Fruit fly (Drosophila melanogaster) whole organism, pupa: ENCODE data around the gene CG43120.

ENCODE experiments used
- CG32121 ChIP-seq: fragments of 200-800 bp; sonication (Bioruptor generic); IDR thresholded peaks from 2 replicates; pipeline ENCODE4 v1.3.6; 2022; ENCODE audit warnings: missing biosample characterization, missing genetic modification characterization
- CG9948 ChIP-seq: fragments of 200-800 bp; sonication (Bioruptor generic); optimal IDR thresholded peaks from 2 replicates; lab custom pipeline; 2018; ENCODE audit warnings: missing biosample characterization, mild to moderate bottlenecking, missing genetic modification characterization, moderate library complexity
- fd96Ca ChIP-seq: fragments of 200-800 bp; sonication (Bioruptor generic); IDR thresholded peaks from 3 replicates; pipeline ENCODE4 v1.3.6; 2022; ENCODE audit warnings: missing biosample characterization, missing genetic modification characterization
- rn ChIP-seq: fragments of 200-800 bp; sonication (Bioruptor generic); IDR thresholded peaks from 2 replicates; pipeline ENCODE4 v1.3.6; 2022; ENCODE audit warnings: missing biosample characterization, missing genetic modification characterization

DNA sequence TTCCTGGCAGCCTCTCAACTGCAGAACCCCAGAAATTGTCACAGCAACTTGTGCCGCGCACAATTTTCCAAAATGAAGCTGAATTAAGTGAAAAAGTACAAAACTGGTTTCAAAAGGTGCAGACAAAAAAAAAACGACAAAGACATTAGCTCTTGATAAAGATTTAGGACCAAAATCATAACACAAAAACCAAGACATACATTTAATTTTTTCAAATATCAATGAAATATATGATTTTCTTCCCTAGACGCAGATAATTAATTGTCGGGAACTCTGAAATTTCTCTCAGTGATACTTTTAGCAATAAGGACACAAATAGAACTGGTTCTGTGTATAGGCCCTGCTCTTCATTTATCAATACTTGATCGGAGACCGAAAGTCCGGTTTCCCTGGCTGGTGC, 17.0 kb upstream of the CG43120 start:
- TF ChIP-seq rn (GFP tag; lab: Robert Waterston, UW) = peak; percentile 43; the same call in 1 of the 2 replicates
- TF ChIP-seq CG32121 = peak; percentile 73
- peak; percentile 77 for TF ChIP-seq fd96Ca
- TF ChIP-seq CG9948 (tag; lab: Kevin White, UChicago) = peak; percentile 87
